Fruit fly (Drosophila melanogaster) whole organism, prepupa: Measurements from ENCODE around the gene PolA2.

Source experiments
- Blimp-1 ChIP-seq: fragments of 200-800 bp; sonication (Bioruptor generic); optimal IDR thresholded peaks from 3 replicates; lab custom pipeline; 2017; ENCODE audit warnings: missing biosample characterization, missing genetic modification characterization, mild to moderate bottlenecking, moderate library complexity, missing genetic modification reagents
- CG10631 ChIP-seq: fragments of 200-800 bp; sonication (Bioruptor generic); optimal IDR thresholded peaks from 2 replicates; lab custom pipeline; 2016; ENCODE audit warnings: missing biosample characterization, missing genetic modification characterization
- CG10669 ChIP-seq: fragments of 200-800 bp; sonication (Bioruptor generic); optimal IDR thresholded peaks from 3 replicates; lab custom pipeline; 2018; ENCODE audit warnings: missing biosample characterization, mild to moderate bottlenecking, missing genetic modification characterization, moderate library complexity
- CG11294 ChIP-seq: fragments of 200-800 bp; sonication (Bioruptor generic); IDR thresholded peaks from 2 replicates; pipeline ENCODE4 v1.3.6; 2022; ENCODE audit warnings: missing biosample characterization, missing genetic modification characterization
- CG11762 ChIP-seq: fragments of 200-800 bp; sonication (Bioruptor generic); optimal IDR thresholded peaks from 3 replicates; lab custom pipeline; 2016; ENCODE audit warnings: missing biosample characterization, missing genetic modification characterization; ENCODE audit not compliant: insufficient read depth
- CG15336 ChIP-seq: fragments of 200-800 bp; sonication (Bioruptor generic); IDR thresholded peaks from 2 replicates; pipeline ENCODE4 v1.3.6; 2022; ENCODE audit warnings: missing biosample characterization, missing genetic modification characterization
- CG1621 ChIP-seq: fragments of 200-800 bp; sonication (Bioruptor generic); optimal IDR thresholded peaks from 3 replicates; lab custom pipeline; 2018; ENCODE audit warnings: missing biosample characterization, mild to moderate bottlenecking, missing genetic modification characterization
- CG16779 ChIP-seq: fragments of 200-800 bp; sonication (Bioruptor generic); optimal IDR thresholded peaks from 3 replicates; lab custom pipeline; 2017; ENCODE audit warnings: missing biosample characterization, mild to moderate bottlenecking, missing genetic modification characterization
- CG31627 ChIP-seq: fragments of 200-800 bp; sonication (Bioruptor generic); optimal IDR thresholded peaks from 3 replicates; lab custom pipeline; 2016; ENCODE audit warnings: missing biosample characterization, missing genetic modification characterization
- CG32006 ChIP-seq: fragments of 200-800 bp; sonication (Bioruptor generic); optimal IDR thresholded peaks from 3 replicates; lab custom pipeline; 2017; ENCODE audit warnings: missing biosample characterization, mild to moderate bottlenecking, missing genetic modification characterization
- CG3919 ChIP-seq: fragments of 200-800 bp; sonication (Bioruptor generic); optimal IDR thresholded peaks from 3 replicates; lab custom pipeline; 2016; ENCODE audit warnings: missing biosample characterization, missing genetic modification characterization
- CG6163 ChIP-seq: fragments of 200-800 bp; sonication (Bioruptor generic); IDR thresholded peaks from 3 replicates; pipeline ENCODE4 v1.3.6; 2022; ENCODE audit warnings: missing biosample characterization, missing genetic modification characterization
- CG6276 ChIP-seq: fragments of 200-800 bp; sonication (Bioruptor generic); optimal IDR thresholded peaks from 2 replicates; lab custom pipeline; 2017; ENCODE audit warnings: missing biosample characterization, mild to moderate bottlenecking, missing genetic modification characterization
- CG6792 ChIP-seq: fragments of 200-800 bp; sonication (Bioruptor generic); optimal IDR thresholded peaks from 3 replicates; lab custom pipeline; 2016; ENCODE audit warnings: missing biosample characterization, missing genetic modification characterization
- CG6854 ChIP-seq: fragments of 200-800 bp; sonication (Bioruptor generic); optimal IDR thresholded peaks from 2 replicates; lab custom pipeline; 2017; ENCODE audit warnings: missing biosample characterization, mild to moderate bottlenecking, missing genetic modification characterization
- CG8119 ChIP-seq: fragments of 200-800 bp; sonication (Bioruptor generic); IDR thresholded peaks from 3 replicates; pipeline ENCODE4 v1.3.6; 2022; ENCODE audit warnings: missing biosample characterization, missing genetic modification characterization
- CG8319 ChIP-seq: fragments of 200-800 bp; sonication (Bioruptor generic); optimal IDR thresholded peaks from 3 replicates; lab custom pipeline; 2016; ENCODE audit warnings: missing biosample characterization, missing genetic modification characterization
- CG8632 ChIP-seq: fragments of 200-800 bp; sonication (Bioruptor generic); optimal IDR thresholded peaks from 3 replicates; lab custom pipeline; 2016; ENCODE audit warnings: missing biosample characterization, missing genetic modification characterization
- Eip75B ChIP-seq: fragments of 200-800 bp; sonication (Bioruptor generic); optimal IDR thresholded peaks from 3 replicates; lab custom pipeline; 2016; ENCODE audit warnings: missing biosample characterization, missing genetic modification characterization
- Eip78C ChIP-seq: fragments of 200-800 bp; sonication (Bioruptor generic); peaks from one replicate; lab custom pipeline; 2016; ENCODE audit warnings: missing biosample characterization, missing genetic modification characterization
- Eip93F ChIP-seq: fragments of 200-800 bp; sonication (Bioruptor generic); optimal IDR thresholded peaks from 2 replicates; lab custom pipeline; 2016; ENCODE audit warnings: missing biosample characterization, mild to moderate bottlenecking, missing genetic modification characterization
- Gug ChIP-seq: fragments of 200-800 bp; sonication (Bioruptor generic); IDR thresholded peaks from 2 replicates; pipeline ENCODE4 v1.3.6; 2022; ENCODE audit warnings: missing biosample characterization, missing genetic modification characterization
- Hr38 ChIP-seq: sonication (Bioruptor generic); optimal IDR thresholded peaks from 2 replicates; lab custom pipeline; 2016; ENCODE audit warnings: missing biosample characterization, missing genetic modification characterization
- Hr39 ChIP-seq: fragments of 200-800 bp; sonication (Bioruptor generic); optimal IDR thresholded peaks from 2 replicates; lab custom pipeline; 2016; ENCODE audit warnings: missing biosample characterization, missing genetic modification characterization
- Hr4 ChIP-seq: fragments of 200-800 bp; sonication (Bioruptor generic); optimal IDR thresholded peaks from 3 replicates; lab custom pipeline; 2016; ENCODE audit warnings: missing biosample characterization, missing genetic modification characterization
- Lpt ChIP-seq: fragments of 200-800 bp; sonication (Bioruptor generic); optimal IDR thresholded peaks from 3 replicates; lab custom pipeline; 2016; ENCODE audit warnings: missing biosample characterization, missing genetic modification characterization
- Met ChIP-seq: fragments of 200-800 bp; sonication (Bioruptor generic); optimal IDR thresholded peaks from 3 replicates; lab custom pipeline; 2016; ENCODE audit warnings: missing biosample characterization, missing genetic modification characterization
- Sox102F ChIP-seq: fragments of 200-800 bp; sonication (Bioruptor generic); optimal IDR thresholded peaks from 2 replicates; lab custom pipeline; 2016; ENCODE audit warnings: missing biosample characterization, mild to moderate bottlenecking, missing genetic modification characterization
- Sox15 ChIP-seq: fragments of 200-800 bp; sonication (Bioruptor generic); optimal IDR thresholded peaks from 3 replicates; lab custom pipeline; 2016; ENCODE audit warnings: missing biosample characterization, missing genetic modification characterization
- achi ChIP-seq: fragments of 200-800 bp; sonication (Bioruptor generic); optimal IDR thresholded peaks from 3 replicates; lab custom pipeline; 2016; ENCODE audit warnings: missing biosample characterization, missing genetic modification characterization
- acj6 ChIP-seq: fragments of 200-800 bp; sonication (Bioruptor generic); optimal IDR thresholded peaks from 3 replicates; lab custom pipeline; 2016; ENCODE audit warnings: missing biosample characterization, missing genetic modification characterization
- dac ChIP-seq: fragments of 200-800 bp; sonication (Bioruptor generic); optimal IDR thresholded peaks from 2 replicates; lab custom pipeline; 2017; ENCODE audit warnings: missing biosample characterization, mild to moderate bottlenecking, missing genetic modification characterization
- dsx ChIP-seq: fragments of 200-800 bp; optimal IDR thresholded peaks from 3 replicates; lab custom pipeline; 2019; ENCODE audit warnings: missing biosample characterization, mild to moderate bottlenecking, missing genetic modification characterization, moderate library complexity; ENCODE audit not compliant: poor library complexity, severe bottlenecking
- eg ChIP-seq: fragments of 200-800 bp; sonication (Bioruptor generic); IDR thresholded peaks from 3 replicates; pipeline ENCODE4 v1.3.6; 2022; ENCODE audit warnings: missing biosample characterization, missing genetic modification characterization
- esn ChIP-seq: fragments of 200-800 bp; sonication (Bioruptor generic); optimal IDR thresholded peaks from 2 replicates; lab custom pipeline; 2016; ENCODE audit warnings: missing biosample characterization, mild to moderate bottlenecking, missing genetic modification characterization, moderate library complexity
- fd59A ChIP-seq: fragments of 200-800 bp; sonication (Bioruptor generic); optimal IDR thresholded peaks from 2 replicates; lab custom pipeline; 2017; ENCODE audit warnings: missing biosample characterization, mild to moderate bottlenecking, missing genetic modification characterization, missing genetic modification reagents
- fkh ChIP-seq: fragments of 200-800 bp; sonication (Bioruptor generic); optimal IDR thresholded peaks from 3 replicates; lab custom pipeline; 2017; ENCODE audit warnings: missing biosample characterization, mild to moderate bottlenecking, missing genetic modification characterization, moderate library complexity
- lz ChIP-seq: fragments of 200-800 bp; sonication (Bioruptor generic); optimal IDR thresholded peaks from 3 replicates; lab custom pipeline; 2016; ENCODE audit warnings: missing biosample characterization, missing genetic modification characterization
- net ChIP-seq: fragments of 200-800 bp; sonication (Bioruptor generic); optimal IDR thresholded peaks from 3 replicates; lab custom pipeline; 2016; ENCODE audit warnings: missing biosample characterization, missing genetic modification characterization
- pdm3 ChIP-seq: fragments of 200-800 bp; sonication (Bioruptor generic); optimal IDR thresholded peaks from 3 replicates; lab custom pipeline; 2016; ENCODE audit warnings: missing biosample characterization, missing genetic modification characterization
- salr ChIP-seq, 2 experiments: fragments of 200-800 bp; sonication (Bioruptor generic); optimal IDR thresholded peaks; 3 replicates each; lab custom pipeline; 2016 to 2018; ENCODE audit warnings: missing biosample characterization in 2 of 2, missing genetic modification characterization in 2 of 2, mild to moderate bottlenecking in 1 of 2
- ss ChIP-seq, 2 experiments: fragments of 200-800 bp; sonication (Bioruptor generic); optimal IDR thresholded peaks; 2 replicates in 1 of 2; 3 replicates in 1 of 2; lab custom pipeline; 2017 to 2018; ENCODE audit warnings: mild to moderate bottlenecking in 2 of 2, missing biosample characterization in 2 of 2, missing genetic modification characterization in 2 of 2, moderate library complexity in 1 of 2
- vri ChIP-seq: fragments of 200-800 bp; sonication (Bioruptor generic); optimal IDR thresholded peaks from 3 replicates; lab custom pipeline; 2016; ENCODE audit warnings: missing biosample characterization, mild to moderate bottlenecking, missing genetic modification characterization

The PolA2 gene

DNA sequence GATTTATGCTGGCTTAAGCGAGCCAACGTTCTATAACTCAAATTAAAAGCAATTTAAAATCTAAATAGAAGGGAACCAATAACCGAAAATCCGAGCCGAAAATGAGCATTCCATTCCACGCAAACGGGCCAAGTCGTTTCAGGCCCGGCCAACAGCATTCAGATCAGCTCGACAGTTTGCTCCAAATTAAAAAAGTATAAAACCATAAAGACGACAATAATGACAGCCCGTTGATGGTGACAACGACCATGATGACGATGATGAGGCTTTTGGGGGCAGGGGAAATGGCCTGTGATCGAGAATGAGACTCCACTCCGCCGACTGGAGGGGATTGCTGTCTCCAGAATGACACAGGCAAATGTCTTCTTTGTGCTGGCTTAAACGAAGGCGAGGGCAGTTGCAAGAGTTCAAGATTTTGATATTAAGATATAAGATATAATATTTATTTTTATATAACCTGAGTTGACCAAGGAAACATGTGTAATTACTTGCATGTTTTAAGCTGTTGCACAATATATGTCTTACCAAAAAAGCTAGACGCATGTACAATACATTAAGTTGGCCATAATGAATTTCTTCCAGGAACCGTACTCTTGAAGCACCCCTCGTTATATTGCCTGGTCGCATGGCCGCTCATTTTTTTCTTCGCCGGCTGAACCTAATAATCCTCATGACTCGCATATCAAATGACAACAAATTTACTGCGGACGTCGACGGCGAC is 34.1 kb upstream of the PolA2 start (continued):
- TF ChIP-seq CG8119 (GFP tag; lab: Robert Waterston, UW) (0 out of 3 replicates have a peak, but pooled peaks have one; percentile 21), CG11294 (GFP tag; lab: Robert Waterston, UW) (no peak), Gug (no peak), Eip93F (GFP tag; lab: Kevin White, UChicago) (no peak), fkh (GFP tag; lab: Kevin White, UChicago) (no peak), CG10669 (GFP tag; lab: Kevin White, UChicago) (peak; percentile 60), achi (GFP tag; lab: Kevin White, UChicago) (peak; percentile 41), Sox102F (no peak), CG15336 (no peak), Eip78C (peak; percentile 61), pdm3 (GFP tag; lab: Kevin White, UChicago) (no peak), esn (GFP tag; lab: Kevin White, UChicago) (peak; percentile 20), CG16779 (tag; lab: Kevin White, UChicago) (no peak), salr (GFP tag; optimal IDR thresholded peaks at IDR 0.05; lab: Kevin White, UChicago) (no peak), vri (GFP tag; lab: Kevin White, UChicago) (no peak), net (no peak), CG1621 (no peak), CG6854 (GFP tag; lab: Kevin White, UChicago) (peak; percentile 20), dsx (GFP tag; lab: Kevin White, UChicago) (peak; percentile 34), CG8632 (GFP tag; lab: Kevin White, UChicago) (peak; percentile 51), CG32006 (GFP tag; lab: Kevin White, UChicago) (peak; percentile 29), CG6163 (no peak), Blimp-1 (GFP tag; lab: Kevin White, UChicago) (peak; percentile 20), CG8319 (GFP tag; lab: Kevin White, UChicago) (no peak), CG6276 (GFP tag; lab: Kevin White, UChicago) (no peak), fd59A (GFP tag; lab: Kevin White, UChicago) (peak; percentile 42), eg (GFP tag; lab: Robert Waterston, UW) (no peak), lz (GFP tag; lab: Kevin White, UChicago) (no peak), CG31627 (GFP tag; lab: Kevin White, UChicago) (no peak), CG10631 (GFP tag; lab: Kevin White, UChicago) (peak; percentile 21), Hr4 (no peak), Lpt (GFP tag; lab: Kevin White, UChicago) (no peak), Hr39 (GFP tag; lab: Kevin White, UChicago) (no peak), ss (GFP tag; optimal IDR thresholded peaks at IDR 0.05; lab: Kevin White, UChicago) (peak in 1 of 2 experiments; percentile 10)

DNA sequence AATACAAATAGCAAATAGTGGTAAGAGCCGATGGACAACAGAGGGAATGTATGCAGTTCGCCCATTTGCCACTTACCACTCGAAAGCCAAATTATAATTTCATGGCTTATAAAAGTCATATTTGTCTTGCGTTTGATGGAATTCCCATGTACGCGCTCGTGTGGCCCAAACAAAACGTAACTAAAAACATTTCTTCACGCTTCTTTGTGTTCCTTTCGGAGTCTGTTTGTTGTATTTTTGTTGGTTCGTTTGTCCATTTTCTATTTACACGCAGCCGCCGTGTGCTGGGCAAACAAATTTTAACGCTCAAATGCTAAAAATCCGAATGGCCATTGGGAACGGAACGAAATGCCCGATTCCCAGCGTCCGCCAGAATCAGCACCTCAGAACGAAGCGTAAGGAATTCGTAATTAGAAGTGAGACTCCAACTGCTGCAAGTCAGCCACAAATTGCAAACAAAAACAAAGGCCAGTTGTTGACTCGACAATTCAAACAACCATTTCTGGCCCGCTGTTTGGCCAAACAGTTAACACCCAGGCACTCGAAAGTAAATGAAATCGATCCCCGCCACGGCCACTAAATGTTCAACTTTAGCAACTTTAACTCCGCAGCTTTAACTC is 30.1 kb upstream of the PolA2 start:
- TF ChIP-seq fkh (GFP tag; lab: Kevin White, UChicago): peak; percentile 78
- no peak for TF ChIP-seq Lpt (GFP tag; lab: Kevin White, UChicago)

DNA sequence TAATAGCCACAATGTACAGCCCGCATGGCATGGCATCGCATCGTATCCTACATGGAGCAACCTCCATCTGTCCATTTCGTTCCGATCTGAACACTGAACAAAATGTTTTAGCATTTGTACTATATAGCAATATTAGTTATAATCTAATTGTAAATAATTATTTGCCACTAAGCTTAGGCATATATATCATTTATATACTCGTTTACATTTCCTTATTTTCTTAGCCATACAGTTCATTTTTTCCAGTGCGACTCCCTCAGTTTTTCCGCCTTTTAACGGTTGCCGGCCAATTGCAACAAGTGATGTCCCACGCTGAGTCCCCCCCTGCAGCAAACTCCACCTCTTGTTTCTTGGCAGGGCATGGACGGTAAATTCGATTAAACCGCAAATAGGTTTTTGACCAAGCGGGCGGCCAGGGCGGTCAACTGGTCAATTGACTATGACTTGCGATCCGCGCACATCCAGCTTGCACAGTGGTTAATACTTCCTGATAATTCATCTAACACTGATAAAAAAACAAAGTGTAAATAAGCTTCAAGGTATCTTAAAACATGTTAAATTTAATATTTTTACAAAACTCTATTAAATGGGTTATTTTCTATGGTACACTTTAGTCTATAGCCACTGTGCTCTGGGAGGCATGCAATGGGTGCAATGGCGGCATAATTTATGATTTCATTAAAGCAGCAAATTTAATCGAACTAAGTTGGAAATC is 29.2 kb upstream of the PolA2 start:
- TF ChIP-seq CG6792 (GFP tag; lab: Kevin White, UChicago) (no peak), dac (no peak), CG10669 (GFP tag; lab: Kevin White, UChicago) (no peak), achi (GFP tag; lab: Kevin White, UChicago) (no peak), Hr39 (GFP tag; lab: Kevin White, UChicago) (no peak), acj6 (GFP tag; lab: Kevin White, UChicago) (no peak), Sox102F (no peak), CG1621 (no peak), CG11294 (GFP tag; lab: Robert Waterston, UW) (no peak), Hr4 (peak; percentile 40), CG8319 (GFP tag; lab: Kevin White, UChicago) (no peak), net (no peak), Hr38 (GFP tag; lab: Kevin White, UChicago) (no peak), Sox15 (GFP tag; lab: Kevin White, UChicago) (no peak), CG11762 (GFP tag; lab: Kevin White, UChicago) (no peak), pdm3 (GFP tag; lab: Kevin White, UChicago) (peak; percentile 27), Met (GFP tag; lab: Kevin White, UChicago) (no peak), CG3919 (no peak), CG6854 (GFP tag; lab: Kevin White, UChicago) (no peak), Blimp-1 (GFP tag; lab: Kevin White, UChicago) (no peak), Eip75B (no peak), CG15336 (peak; percentile 53), dsx (GFP tag; lab: Kevin White, UChicago) (no peak)
